Fruit fly (Drosophila melanogaster) whole organism: Measurements from ENCODE around the gene fu.
A peak's percentile ranks its signal among the peaks of the same experiment; 100 is the strongest.

Experiments
- CG8478 ChIP-seq: fragments of >200 bp; optimal IDR thresholded peaks from 2 replicates; lab custom pipeline; 2018; ENCODE audit warnings: inconsistent platforms
- Dll ChIP-seq: fragments of >200 bp; optimal IDR thresholded peaks from 2 replicates; lab custom pipeline; 2017
- EcR ChIP-seq, 2 experiments: fragments of >200 bp; optimal IDR thresholded peaks; 2 replicates each; lab custom pipeline; 2017; ENCODE audit warnings: missing biosample characterization in 2 of 2, missing genetic modification characterization in 2 of 2, missing genetic modification reagents in 2 of 2
- pan ChIP-seq: fragments of >200 bp; optimal IDR thresholded peaks from 2 replicates; lab custom pipeline; 2017
- psq ChIP-seq: fragments of >200 bp; optimal IDR thresholded peaks from 2 replicates; lab custom pipeline; 2017
- usp ChIP-seq: fragments of >200 bp; optimal IDR thresholded peaks from 2 replicates; lab custom pipeline; 2017; ENCODE audit warnings: missing biosample characterization, missing genetic modification characterization, mixed read lengths

Gene fu

DNA sequence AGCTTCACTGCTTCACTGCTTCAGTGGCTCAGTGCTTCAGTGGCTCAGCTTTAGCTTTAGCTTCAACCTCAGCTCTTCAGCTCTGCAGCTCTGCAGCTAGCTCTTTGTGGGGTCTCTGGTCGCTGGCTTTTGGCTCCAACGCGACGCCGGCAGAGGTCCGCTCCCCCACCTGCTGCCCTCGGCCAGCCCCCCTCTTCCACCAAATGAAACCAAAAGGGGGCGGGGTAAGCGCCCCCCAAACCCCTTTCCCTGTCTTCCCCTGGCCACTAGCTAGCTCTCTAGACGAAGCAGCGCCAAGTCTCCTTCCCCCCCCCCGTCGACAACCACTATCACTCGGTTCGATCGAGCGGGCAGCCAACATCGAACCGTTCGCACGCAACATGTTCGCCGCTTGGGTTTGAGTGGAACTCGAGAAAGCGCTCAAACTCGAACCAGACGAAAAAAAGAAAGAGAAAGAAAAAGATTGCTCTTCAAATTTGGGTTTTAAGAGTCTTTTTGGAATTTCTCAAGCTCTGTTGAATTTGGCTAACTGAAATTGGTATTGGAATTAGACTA lies 35.5 kb downstream of the fu start, which contains the start of gene Cyp18a1:
Gene Cyp18a1 (minus strand): TSS at position 95 of the 555 bp plus-strand sequence.
- no peak for TF ChIP-seq pan (lab: Kevin White, UChicago)
- no peak for TF ChIP-seq EcR (GFP tag; optimal IDR thresholded peaks at IDR 0.05; lab: Kevin White, UChicago)
- TF ChIP-seq usp: no peak
- no peak for TF ChIP-seq psq (lab: Kevin White, UChicago)
- no peak for TF ChIP-seq CG8478 (lab: Kevin White, UChicago)
- no peak for TF ChIP-seq Dll (lab: Kevin White, UChicago)

DNA sequence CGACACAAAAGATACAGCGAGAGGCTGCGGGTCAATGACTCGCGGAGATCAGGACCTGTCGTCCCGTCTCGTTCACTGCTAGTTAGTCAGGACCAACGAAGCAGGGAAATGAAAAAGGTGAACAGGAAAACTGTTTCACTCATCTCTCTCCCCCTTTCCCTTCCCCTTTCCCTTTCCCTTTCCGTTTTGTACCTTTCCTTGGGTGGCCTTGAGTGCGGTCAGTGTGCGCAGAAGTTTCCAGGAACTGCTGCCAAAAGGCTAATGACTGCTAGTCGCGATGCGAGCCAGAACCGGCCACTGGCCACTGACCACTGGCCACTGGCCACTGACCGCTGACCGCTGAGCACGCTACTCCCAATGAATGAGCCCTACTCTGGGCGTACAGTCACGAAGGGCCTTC lies 38.0 kb downstream of the fu start:
- TF ChIP-seq EcR (GFP tag; optimal IDR thresholded peaks at IDR 0.05; lab: Kevin White, UChicago) (peak in 1 of 2 experiments; percentile 50), psq (lab: Kevin White, UChicago) (no peak)

DNA sequence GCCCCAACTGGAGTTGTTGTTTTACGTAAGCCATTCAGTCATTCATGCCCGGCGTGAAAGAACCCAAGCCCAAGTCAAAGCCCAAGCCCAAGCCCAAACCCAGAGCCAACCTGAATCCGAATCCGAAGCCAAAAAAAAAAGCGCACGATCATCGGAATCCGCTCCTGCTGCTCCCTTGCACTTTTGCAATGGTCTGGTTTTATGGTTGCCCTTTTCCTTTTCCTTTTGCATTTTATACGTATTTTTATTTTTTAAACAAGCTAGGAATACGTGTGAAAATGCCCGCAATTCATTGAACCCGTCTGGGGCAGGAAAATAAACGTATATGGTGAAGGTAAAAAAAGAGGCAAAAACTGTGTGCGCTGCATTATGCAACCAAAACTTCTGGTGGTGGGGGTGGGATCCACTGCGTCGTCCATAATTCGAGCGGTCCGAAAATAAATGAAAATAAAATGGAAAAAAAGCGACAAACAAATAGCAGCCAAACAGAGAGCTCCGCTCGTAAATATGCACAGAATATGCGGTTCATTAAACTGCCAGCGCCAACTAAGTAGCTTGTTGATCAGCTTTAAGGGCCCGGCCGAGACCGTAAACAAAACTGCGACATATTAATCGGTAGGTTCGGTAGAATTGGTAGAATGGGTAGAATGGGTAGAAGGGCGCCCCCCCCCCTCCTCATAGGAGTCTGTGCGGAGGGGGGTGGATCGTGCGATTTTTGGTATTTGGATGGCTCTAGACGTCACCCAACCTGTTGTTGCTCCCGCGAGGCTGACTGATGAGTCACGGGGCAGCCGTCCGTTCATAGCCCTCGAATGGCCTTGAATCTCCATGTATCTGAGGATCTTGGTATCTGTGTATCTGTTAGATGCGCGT lies 41.9 kb downstream of the fu start:
- no peak for TF ChIP-seq psq (lab: Kevin White, UChicago)
- TF ChIP-seq usp: no peak
- no peak for TF ChIP-seq CG8478 (lab: Kevin White, UChicago)
- TF ChIP-seq pan (lab: Kevin White, UChicago): no peak
- no peak for TF ChIP-seq Dll (lab: Kevin White, UChicago)

DNA sequence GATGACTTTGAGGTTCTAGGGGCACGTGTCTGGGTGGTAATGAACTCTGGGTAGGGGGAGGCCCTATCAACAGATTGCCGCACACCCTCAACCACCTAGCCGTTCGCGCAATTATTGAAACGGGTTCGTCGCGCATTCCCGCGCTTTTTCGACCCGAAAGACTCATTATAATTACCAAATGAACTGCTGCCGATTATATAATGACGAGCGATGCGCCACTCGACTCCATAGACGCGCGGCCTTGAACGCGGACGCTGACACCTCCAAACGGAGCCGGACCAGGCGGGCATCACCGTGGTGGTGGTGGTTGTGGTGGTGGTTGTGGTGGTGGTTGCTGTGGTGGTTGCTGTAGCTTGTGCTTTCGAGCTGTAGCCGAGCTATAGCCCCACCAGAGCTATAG lies 43.0 kb downstream of the fu start:
- no peak for TF ChIP-seq Dll (lab: Kevin White, UChicago)
- no peak for TF ChIP-seq CG8478 (lab: Kevin White, UChicago)
- TF ChIP-seq pan (lab: Kevin White, UChicago): no peak
- TF ChIP-seq EcR (GFP tag; optimal IDR thresholded peaks at IDR 0.05; lab: Kevin White, UChicago): no peak
- TF ChIP-seq usp: no peak
- TF ChIP-seq psq (lab: Kevin White, UChicago): no peak

DNA sequence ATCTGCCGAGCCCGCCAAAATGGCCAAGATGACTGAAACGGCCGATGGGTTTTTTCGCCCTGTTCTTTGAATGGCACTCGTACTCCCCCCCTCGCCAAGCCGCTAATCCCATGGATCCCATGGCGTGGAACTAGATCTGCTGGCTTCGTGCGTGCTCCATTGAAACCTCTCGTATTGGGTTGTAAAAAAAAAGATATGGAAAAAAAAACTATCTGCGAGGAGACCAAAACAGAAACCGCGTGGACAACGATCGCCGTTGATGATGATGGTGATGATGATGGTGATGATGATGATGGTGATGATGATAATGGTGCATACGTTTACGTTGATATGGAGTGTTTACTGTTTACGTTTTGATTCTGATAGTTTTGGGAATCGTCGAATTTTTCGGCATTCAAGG lies 44.2 kb downstream of the fu start:
- TF ChIP-seq usp (no peak), Dll (lab: Kevin White, UChicago) (no peak), CG8478 (lab: Kevin White, UChicago) (no peak), EcR (GFP tag; optimal IDR thresholded peaks at IDR 0.05; lab: Kevin White, UChicago) (no peak), psq (lab: Kevin White, UChicago) (no peak), pan (lab: Kevin White, UChicago) (no peak)

DNA sequence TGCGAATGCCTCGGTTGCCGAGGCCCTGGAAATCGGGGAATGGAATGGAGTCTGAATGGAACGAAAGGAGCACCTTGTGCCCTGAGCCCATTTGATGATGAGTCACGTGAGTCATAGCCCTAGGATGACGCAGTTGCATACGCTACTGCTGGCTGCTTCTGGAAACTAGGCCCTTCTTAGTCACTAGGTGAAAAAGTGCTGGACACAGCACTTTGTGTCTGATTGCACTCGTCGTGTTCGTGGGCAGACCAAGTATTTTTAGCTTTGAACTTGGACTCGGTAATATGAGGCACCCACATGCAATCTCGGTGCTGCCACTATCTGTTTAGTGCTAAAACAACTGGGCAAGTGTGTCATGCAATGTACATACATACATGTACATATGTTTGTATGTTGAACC lies 44.7 kb downstream of the fu start:
- no peak for TF ChIP-seq Dll (lab: Kevin White, UChicago)
- TF ChIP-seq usp: no peak
- TF ChIP-seq pan (lab: Kevin White, UChicago): no peak
- no peak for TF ChIP-seq EcR (GFP tag; optimal IDR thresholded peaks at IDR 0.05; lab: Kevin White, UChicago)
- no peak for TF ChIP-seq psq (lab: Kevin White, UChicago)
- no peak for TF ChIP-seq CG8478 (lab: Kevin White, UChicago)

DNA sequence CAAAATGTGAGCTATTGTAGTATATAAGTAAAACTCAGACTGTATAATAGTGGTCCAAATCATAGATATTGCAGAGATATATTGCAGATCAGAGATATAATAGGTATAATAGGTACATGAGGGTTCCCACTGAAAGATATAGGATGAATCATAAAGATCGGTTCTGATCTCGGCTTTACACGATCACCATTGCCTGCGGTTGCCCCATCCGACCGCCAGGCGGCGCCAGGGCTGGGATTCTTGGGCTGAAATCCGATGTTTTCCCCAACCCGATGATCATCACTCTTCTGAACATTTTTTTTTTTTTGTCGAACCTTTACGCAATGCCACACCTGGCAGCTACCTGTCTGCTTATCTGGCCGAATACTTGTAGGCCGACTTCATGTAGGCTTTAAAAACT lies 46.3 kb downstream of the fu start:
- TF ChIP-seq usp: no peak
- no peak for TF ChIP-seq EcR (GFP tag; optimal IDR thresholded peaks at IDR 0.05; lab: Kevin White, UChicago)
- TF ChIP-seq pan (lab: Kevin White, UChicago): no peak
- TF ChIP-seq CG8478 (lab: Kevin White, UChicago): no peak
- TF ChIP-seq psq (lab: Kevin White, UChicago): no peak
- no peak for TF ChIP-seq Dll (lab: Kevin White, UChicago)

DNA sequence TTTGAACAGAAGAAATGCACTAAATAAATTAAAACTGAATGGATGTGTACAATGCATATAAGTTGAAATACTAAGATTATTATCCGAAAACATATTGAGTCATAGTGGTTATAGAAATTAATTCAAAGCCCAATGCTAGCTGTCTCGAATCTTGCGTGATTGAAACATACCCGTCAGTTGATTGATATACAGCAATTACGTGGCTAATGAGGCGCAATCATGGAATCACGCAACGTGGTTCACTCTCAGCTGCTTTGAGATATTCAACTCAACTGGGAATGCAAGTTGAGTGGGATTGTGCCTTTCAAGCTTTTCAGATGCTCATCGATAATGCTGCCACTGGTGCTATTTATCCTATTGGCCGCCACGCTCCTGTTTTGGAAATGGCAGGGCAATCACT lies 52.0 kb downstream of the fu start, which contains the start of gene Cyp308a1:
Gene Cyp308a1 (plus strand): TSS at position 301 of the 400 bp plus-strand sequence.
- TF ChIP-seq Dll (lab: Kevin White, UChicago) (no peak), CG8478 (lab: Kevin White, UChicago) (no peak), pan (lab: Kevin White, UChicago) (no peak), EcR (GFP tag; optimal IDR thresholded peaks at IDR 0.05; lab: Kevin White, UChicago) (no peak), usp (no peak), psq (lab: Kevin White, UChicago) (no peak)
